Fruit fly (Drosophila melanogaster): ENCODE results near the gene CG32022.
A peak's percentile ranks its signal among the peaks of the same experiment; 100 is the strongest.

The CG32022 gene

DNA sequence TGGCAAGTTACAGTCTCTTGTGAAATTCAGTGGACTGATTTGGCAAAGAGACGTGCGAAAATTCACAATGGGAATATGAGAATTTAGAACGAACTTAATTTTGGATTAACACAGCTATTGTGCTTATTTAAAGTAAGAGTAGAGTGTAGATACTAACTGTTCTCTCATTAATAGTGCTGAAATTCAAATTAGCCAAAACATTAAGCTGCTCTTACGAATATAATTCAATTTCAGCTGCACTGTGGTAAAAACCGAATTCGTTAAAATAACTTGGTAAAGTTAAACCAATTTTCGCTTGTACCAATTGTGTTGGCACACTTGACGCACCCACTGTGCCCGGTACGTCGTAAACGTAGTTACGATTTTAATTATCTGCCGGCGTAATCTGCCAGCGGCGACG, 46.8 kb upstream of the CG32022 start (continued):
- peak; percentile 58 for TF ChIP-seq cwo (GFP tag; optimal IDR thresholded peaks at IDR 0.05)
- peak; percentile 76 for TF ChIP-seq Ets65A (GFP tag)
- TF ChIP-seq danr (GFP tag; IDR thresholded peaks at IDR 0.05): no peak; the same call in 1 of the 2 replicates
- TF ChIP-seq Sry-δ (GFP tag; optimal IDR thresholded peaks at IDR 0.05): peak; percentile 15
- peak; percentile 60 for TF ChIP-seq CHES-1-like (GFP tag; optimal IDR thresholded peaks at IDR 0.05)
- peak; percentile 14 for TF ChIP-seq CG17359 (tag; optimal IDR thresholded peaks at IDR 0.05)
- no peak for TF ChIP-seq sens-2 (GFP tag; IDR thresholded peaks at IDR 0.05)
- peak; percentile 15 for TF ChIP-seq CG1603 (tag; optimal IDR thresholded peaks at IDR 0.05)
- no peak for TF ChIP-seq cad (GFP tag; optimal IDR thresholded peaks at IDR 0.05)
- peak; percentile 65; the same call in 2 of the 3 replicates for TF ChIP-seq dysf (GFP tag; IDR thresholded peaks at IDR 0.05)
- TF ChIP-seq Side (GFP tag; optimal IDR thresholded peaks at IDR 0.05): peak; percentile 32
- no peak for TF ChIP-seq CG32772 (GFP tag; IDR thresholded peaks at IDR 0.05)
- peak; percentile 59 for TF ChIP-seq Adf1 (GFP tag; IDR thresholded peaks at IDR 0.05)
- no peak for TF ChIP-seq CG4282 (GFP tag; optimal IDR thresholded peaks at IDR 0.05)
- 0 out of 2 replicates have a peak, but pooled peaks have one; percentile 27 for TF ChIP-seq GATAe (GFP tag; conservative IDR thresholded peaks at IDR 0.05)
- TF ChIP-seq CG17385 (GFP tag; optimal IDR thresholded peaks at IDR 0.05): peak; percentile 23
- TF ChIP-seq B-H2 (GFP tag; optimal IDR thresholded peaks at IDR 0.05): no peak
- TF ChIP-seq Hmr (GFP tag; optimal IDR thresholded peaks at IDR 0.05): peak; percentile 70
- TF ChIP-seq tap (tag; optimal IDR thresholded peaks at IDR 0.05): no peak
- no peak for TF ChIP-seq prd (optimal IDR thresholded peaks at IDR 0.05)
- TF ChIP-seq prd (GFP tag; IDR thresholded peaks at IDR 0.05): peak; percentile 58; the same call in 2 of the 3 replicates
- TF ChIP-seq Oli (tag; optimal IDR thresholded peaks at IDR 0.05): peak; percentile 7
- TF ChIP-seq z (GFP tag; IDR thresholded peaks at IDR 0.05): no peak
- peak; percentile 2 for TF ChIP-seq Bdp1 (GFP tag; optimal IDR thresholded peaks at IDR 0.05)
- TF ChIP-seq lbe (GFP tag; optimal IDR thresholded peaks at IDR 0.05): no peak
- TF ChIP-seq bigmax (GFP tag; optimal IDR thresholded peaks at IDR 0.05): no peak
- no peak for TF ChIP-seq CG16779 (GFP tag; IDR thresholded peaks at IDR 0.05)
- TF ChIP-seq CG12104 (GFP tag; optimal IDR thresholded peaks at IDR 0.05): peak; percentile 16
- TF ChIP-seq bcd (GFP tag; optimal IDR thresholded peaks at IDR 0.05): peak; percentile 54
- no peak for TF ChIP-seq fd64A (GFP tag; optimal IDR thresholded peaks at IDR 0.05)
- no peak for TF ChIP-seq MBD-R2 (GFP tag; IDR thresholded peaks at IDR 0.05)
- peak; percentile 25 for TF ChIP-seq CG8924 (tag; optimal IDR thresholded peaks at IDR 0.05)
- 0 out of 2 replicates have a peak, but pooled peaks have one; percentile 10 for TF ChIP-seq CG7372 (GFP tag; IDR thresholded peaks at IDR 0.05)
- no peak for TF ChIP-seq CG17829 (tag; optimal IDR thresholded peaks at IDR 0.05)
- peak; percentile 42 for TF ChIP-seq dmrt99B (tag; optimal IDR thresholded peaks at IDR 0.05)
- TF ChIP-seq Chrac-16 (GFP tag; optimal IDR thresholded peaks at IDR 0.05): peak; percentile 11
- peak in 1 of 2 experiments; percentile 23 for TF ChIP-seq dpn (GFP tag; optimal IDR thresholded peaks at IDR 0.05)
- TF ChIP-seq Hr51 (GFP tag; optimal IDR thresholded peaks at IDR 0.05): peak in 1 of 2 experiments; percentile 44
- TF ChIP-seq bsh (GFP tag; optimal IDR thresholded peaks at IDR 0.05): peak in 1 of 2 experiments; percentile 41
- TF ChIP-seq C15 (GFP tag; IDR thresholded peaks at IDR 0.05): no peak
- peak; percentile 71 for TF ChIP-seq Rfx (GFP tag; IDR thresholded peaks at IDR 0.05)
- no peak for TF ChIP-seq CG10654 (GFP tag; optimal IDR thresholded peaks at IDR 0.05)
- peak; percentile 66 for TF ChIP-seq Drgx (GFP tag; IDR thresholded peaks at IDR 0.05)
- peak; percentile 22 for TF ChIP-seq CG13424 (tag; optimal IDR thresholded peaks at IDR 0.05)
- peak; percentile 73 for TF ChIP-seq Meics (GFP tag; optimal IDR thresholded peaks at IDR 0.05)
- peak; percentile 24 for TF ChIP-seq CG18476 (GFP tag; optimal IDR thresholded peaks at IDR 0.05)
- TF ChIP-seq h (optimal IDR thresholded peaks at IDR 0.05): no peak
- no peak for TF ChIP-seq Gsc (GFP tag; IDR thresholded peaks at IDR 0.05)
- peak; percentile 19 for TF ChIP-seq CG2712 (tag; optimal IDR thresholded peaks at IDR 0.05)
- TF ChIP-seq sens (GFP tag): peak; percentile 72
- TF ChIP-seq CG12391 (tag; optimal IDR thresholded peaks at IDR 0.05): peak; percentile 25
- TF ChIP-seq Neu2 (GFP tag; optimal IDR thresholded peaks at IDR 0.05; ENCODE audit: borderline replicate concordance): no peak
